Fruit fly (Drosophila melanogaster) whole organism, embryonic: ENCODE results near the gene CG32939.
"Not testable (repeated sequence)": the region's sequence is repeated elsewhere in the genome, so short reads cannot be mapped to it uniquely, and the experiment has no call there.

Source experiments
- Abd-B ChIP-seq: fragments of 200-800 bp; sonication (Bioruptor generic); optimal IDR thresholded peaks from 2 replicates; lab custom pipeline; 2018; ENCODE audit warnings: missing biosample characterization, mild to moderate bottlenecking, missing genetic modification characterization, moderate library complexity
- CG10543 ChIP-seq: fragments of 200-800 bp; sonication (Bioruptor generic); optimal IDR thresholded peaks from 3 replicates; lab custom pipeline; 2017; ENCODE audit warnings: missing biosample characterization, mild to moderate bottlenecking, missing genetic modification characterization, moderate library complexity
- CG16813 ChIP-seq: fragments of 200-800 bp; sonication (Bioruptor generic); IDR thresholded peaks from 3 replicates; pipeline ENCODE4 v1.3.6; 2022; ENCODE audit warnings: missing biosample characterization, missing genetic modification characterization; ENCODE audit not compliant: partially characterized antibody
- CG7357 ChIP-seq: fragments of 200-800 bp; sonication (Bioruptor generic); IDR thresholded peaks from 3 replicates; pipeline ENCODE4 v1.3.6; 2022; ENCODE audit warnings: missing biosample characterization, missing genetic modification characterization
- Dip3 ChIP-seq: fragments of 200-800 bp; sonication (Bioruptor generic); optimal IDR thresholded peaks from 3 replicates; lab custom pipeline; 2016; ENCODE audit warnings: missing biosample characterization, missing genetic modification characterization
- Sry-β ChIP-seq: fragments of 200-800 bp; sonication (Bioruptor generic); optimal IDR thresholded peaks from 2 replicates; lab custom pipeline; 2018; ENCODE audit warnings: missing biosample characterization, mild to moderate bottlenecking, missing genetic modification characterization, moderate library complexity
- Xbp1 ChIP-seq: fragments of 200-800 bp; sonication (Bioruptor generic); optimal IDR thresholded peaks from 3 replicates; lab custom pipeline; 2016; ENCODE audit warnings: missing biosample characterization, mild to moderate bottlenecking, missing genetic modification characterization
- amos ChIP-seq: fragments of 200-800 bp; sonication (Bioruptor generic); IDR thresholded peaks from 2 replicates; pipeline ENCODE4 v1.3.6; 2022; ENCODE audit warnings: missing biosample characterization, missing genetic modification characterization; ENCODE audit not compliant: partially characterized antibody
- cwo ChIP-seq: fragments of 200-800 bp; sonication (Bioruptor generic); optimal IDR thresholded peaks from 3 replicates; lab custom pipeline; 2017; ENCODE audit warnings: missing biosample characterization, missing genetic modification characterization, mild to moderate bottlenecking, moderate library complexity, missing genetic modification reagents
- ham ChIP-seq: fragments of 200-800 bp; sonication (Bioruptor generic); IDR thresholded peaks from 2 replicates; pipeline ENCODE4 v1.3.6; 2022; ENCODE audit warnings: missing biosample characterization, missing genetic modification characterization
- ken ChIP-seq: fragments of 200-800 bp; sonication (Bioruptor generic); IDR thresholded peaks from 3 replicates; pipeline ENCODE4 v1.3.6; 2022; ENCODE audit warnings: missing biosample characterization, missing genetic modification characterization
- sim ChIP-seq: fragments of 200-800 bp; sonication (Bioruptor generic); IDR thresholded peaks from 2 replicates; pipeline ENCODE4 v1.3.6; 2022; ENCODE audit warnings: missing biosample characterization, missing genetic modification characterization

DNA sequence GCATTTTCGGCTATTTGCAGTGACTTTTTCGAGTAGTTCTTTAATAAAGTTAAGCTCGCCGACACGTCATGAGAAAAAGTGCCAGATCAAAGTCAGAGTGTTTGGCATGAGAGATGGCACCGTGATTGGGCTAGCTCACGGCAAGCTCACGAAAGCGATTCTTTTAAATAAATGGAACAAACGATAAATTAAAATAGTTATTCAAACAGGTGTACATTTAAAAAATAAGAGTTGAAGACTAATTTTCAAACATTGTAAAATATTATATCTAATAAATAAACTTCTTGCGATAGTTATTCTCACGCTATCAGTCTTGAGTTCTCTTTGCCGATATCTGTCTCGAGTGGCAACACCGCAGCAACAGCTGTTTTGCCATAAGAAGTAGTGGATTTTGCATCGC lies 7.5 kb upstream of the CG32939 start, which contains the start of the genes eca and CG18542:
- not testable (repeated sequence) for TF ChIP-seq Sry-β (GFP tag; lab: Kevin White, UChicago); ken (GFP tag; lab: Robert Waterston, UW); Xbp1 (GFP tag; lab: Kevin White, UChicago); ham (GFP tag; lab: Robert Waterston, UW); cwo (GFP tag; lab: Kevin White, UChicago); CG16813 (GFP tag; lab: Robert Waterston, UW); CG10543 (GFP tag; lab: Kevin White, UChicago); Abd-B (GFP tag; lab: Kevin White, UChicago); Dip3 (GFP tag; lab: Kevin White, UChicago); amos; sim (GFP tag; lab: Robert Waterston, UW); CG7357 (GFP tag; lab: Robert Waterston, UW)
